Fruit fly (Drosophila melanogaster) Kc167 (cell line): ENCODE measurements around the gene CG6041.
"Not testable (repeated sequence)": the region's sequence is repeated elsewhere in the genome, so short reads cannot be mapped to it uniquely, and the experiment has no call there.

Experiments
- Myc ChIP-seq: fragments of >200 bp; optimal IDR thresholded peaks from 2 replicates; lab custom pipeline; 2017; ENCODE audit warnings: missing external identifiers
- Sin3A ChIP-seq: fragments of >200 bp; optimal IDR thresholded peaks from 2 replicates; lab custom pipeline; 2018; ENCODE audit warnings: missing external identifiers
- h ChIP-seq: fragments of >200 bp; optimal IDR thresholded peaks from 3 replicates; lab custom pipeline; 2018; ENCODE audit warnings: missing external identifiers
- insv ChIP-seq: fragments of >200 bp; optimal IDR thresholded peaks from 3 replicates; lab custom pipeline; 2018; ENCODE audit warnings: missing external identifiers
- psq ChIP-seq: fragments of >200 bp; optimal IDR thresholded peaks from 2 replicates; lab custom pipeline; 2017; ENCODE audit warnings: missing external identifiers
- ttk ChIP-seq: sonication (Bioruptor generic); optimal IDR thresholded peaks from 2 replicates; lab custom pipeline; 2017; ENCODE audit warnings: missing external identifiers

CG6041 gene

DNA sequence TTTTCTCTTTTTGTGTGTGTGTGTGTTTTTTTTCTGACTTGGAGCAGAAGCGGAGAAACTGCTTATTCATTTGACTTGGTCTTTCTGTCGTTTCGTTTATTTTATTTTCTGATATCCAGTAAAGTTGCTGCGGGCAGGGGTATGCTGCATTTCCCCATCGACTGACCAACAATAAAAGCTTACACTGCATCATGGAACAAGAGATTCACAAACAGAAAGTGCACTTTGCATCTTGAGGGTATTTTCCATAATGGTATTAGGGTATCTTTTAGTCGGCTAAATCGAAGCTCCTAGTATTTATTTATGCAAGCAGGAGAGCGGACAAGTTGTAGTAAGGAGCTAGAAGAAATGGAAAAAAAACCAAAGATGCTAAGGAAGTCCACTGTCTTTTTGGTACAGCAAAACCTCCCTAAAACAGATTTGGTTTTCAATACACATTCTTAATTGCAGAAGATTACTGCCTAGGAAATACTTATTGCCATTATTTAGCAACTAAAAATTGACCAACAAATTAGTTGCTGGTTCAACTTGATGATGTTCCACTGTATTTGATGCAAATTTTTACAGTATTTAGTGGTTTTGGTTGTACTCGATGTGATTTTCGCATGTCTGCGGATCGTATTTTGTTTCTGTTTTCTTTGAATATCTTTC lies 15.5 kb upstream of the CG6041 start:
- no peak for TF ChIP-seq Sin3A
- no peak for TF ChIP-seq Myc (lab: Kevin White, UChicago)
- TF ChIP-seq insv (lab: Kevin White, UChicago), result no peak
- no peak for TF ChIP-seq h (lab: Kevin White, UChicago)
- no peak for TF ChIP-seq psq (lab: Kevin White, UChicago)
- TF ChIP-seq ttk, result no peak

DNA sequence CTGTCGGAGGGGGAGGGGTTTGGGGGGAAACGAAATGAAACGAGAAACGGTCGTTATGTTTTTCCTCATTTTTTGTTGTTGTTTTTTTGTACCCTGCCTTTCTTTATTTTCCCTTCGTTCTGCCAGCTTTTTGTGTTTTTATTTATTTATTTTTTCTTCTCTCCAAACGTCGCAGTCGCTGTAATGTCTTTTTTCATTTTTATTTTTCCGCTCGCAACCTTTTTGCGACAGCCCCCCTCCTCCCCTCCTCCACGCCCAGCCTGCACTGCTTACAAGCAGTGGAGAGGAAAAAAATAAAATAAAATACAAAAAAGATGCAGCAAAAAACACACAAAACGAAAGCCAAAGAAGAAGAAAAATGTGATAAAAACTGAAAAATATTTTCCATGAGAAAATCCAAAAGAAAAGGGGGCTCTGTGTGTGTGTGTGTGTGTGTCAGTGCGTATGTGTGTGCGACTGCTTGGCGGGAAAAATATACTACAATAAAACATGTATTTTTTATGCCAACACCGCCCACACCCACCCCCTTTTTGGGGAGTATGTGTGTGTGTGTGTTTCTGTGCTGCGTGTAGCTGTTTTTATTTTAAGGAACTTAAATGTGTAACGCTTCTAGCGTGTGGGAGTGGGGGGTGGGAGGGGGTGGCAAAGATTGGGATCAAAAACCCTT lies 12.8 kb upstream of the CG6041 start:
- TF ChIP-seq Myc (lab: Kevin White, UChicago) (no peak), h (lab: Kevin White, UChicago) (no peak), Sin3A (no peak), psq (lab: Kevin White, UChicago) (no peak)

DNA sequence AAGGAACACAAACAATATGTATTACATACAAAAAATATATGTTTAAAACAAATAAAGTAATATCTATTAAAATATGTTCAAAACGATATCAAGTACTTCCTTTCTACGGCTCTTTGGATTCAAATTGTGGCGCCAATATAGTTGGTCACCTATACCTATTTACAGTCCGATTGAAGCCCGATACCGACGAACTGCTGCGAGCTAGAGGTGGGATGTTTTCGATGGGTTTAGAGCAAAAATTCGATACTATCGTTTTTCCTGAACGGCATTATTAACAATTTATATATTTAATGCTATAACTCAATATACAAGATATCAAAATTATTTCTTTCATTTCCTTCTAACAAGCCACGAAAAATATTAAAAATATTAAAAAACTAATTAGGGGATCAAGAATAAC lies 6.1 kb upstream of the CG6041 start:
- TF ChIP-seq Sin3A, result no peak
- no peak for TF ChIP-seq psq (lab: Kevin White, UChicago)
- no peak for TF ChIP-seq ttk
- no peak for TF ChIP-seq h (lab: Kevin White, UChicago)
- no peak for TF ChIP-seq Myc (lab: Kevin White, UChicago)
- no peak for TF ChIP-seq insv (lab: Kevin White, UChicago)

DNA sequence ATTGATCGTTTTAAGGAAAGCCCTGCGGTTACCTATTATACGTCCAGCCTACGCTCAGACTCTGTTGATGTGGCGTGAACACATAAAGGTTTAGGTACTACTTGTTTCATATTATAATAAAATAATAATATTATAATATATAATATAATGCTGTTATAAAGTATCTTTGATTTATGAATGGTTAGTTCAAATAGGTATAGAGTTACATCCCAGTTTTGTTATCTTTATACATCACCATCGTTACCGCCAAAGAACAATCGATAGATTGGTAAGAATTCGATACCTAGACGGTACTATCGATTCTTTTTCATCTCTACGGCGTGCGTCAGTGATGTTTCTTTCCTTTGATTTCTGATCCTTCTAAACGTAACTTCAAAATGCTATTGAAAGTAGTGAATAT lies 5.7 kb upstream of the CG6041 start, which contains the start of gene CG12728:
Gene CG12728 (plus strand): TSS at position 301 of the 400 bp plus-strand sequence.
- TF ChIP-seq Sin3A; psq (lab: Kevin White, UChicago); insv (lab: Kevin White, UChicago): not testable (repeated sequence)

DNA sequence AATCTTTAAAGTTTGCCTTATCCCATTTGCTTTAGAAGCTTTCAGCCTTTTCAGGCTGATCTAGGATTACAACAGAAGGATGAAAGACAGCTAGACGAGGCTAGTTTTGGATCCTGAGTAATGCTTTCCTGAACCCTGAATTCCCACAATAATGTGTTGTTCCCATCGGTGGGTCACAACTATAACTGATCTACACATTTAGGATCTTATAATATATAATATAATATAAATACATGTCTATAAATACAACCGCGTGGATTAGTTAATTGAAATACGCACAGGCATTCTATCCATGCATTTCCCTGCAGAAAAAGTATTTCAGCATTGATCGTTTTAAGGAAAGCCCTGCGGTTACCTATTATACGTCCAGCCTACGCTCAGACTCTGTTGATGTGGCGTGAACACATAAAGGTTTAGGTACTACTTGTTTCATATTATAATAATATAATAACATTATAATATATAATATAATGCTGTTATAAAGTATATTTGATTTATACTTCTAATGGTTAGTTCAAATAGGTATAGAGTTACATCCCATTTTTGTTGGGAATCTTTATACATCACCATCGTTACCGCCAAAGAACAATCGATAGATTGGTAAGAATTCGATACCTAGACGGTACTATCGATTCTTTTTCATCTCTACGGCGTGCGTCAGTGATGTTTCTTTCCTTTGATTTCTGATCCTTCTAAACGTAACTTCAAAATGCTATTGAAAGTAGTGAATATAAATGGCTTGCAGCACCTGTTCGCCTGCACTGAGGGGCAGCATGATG lies 2.7 kb upstream of the CG6041 start, which contains the start of gene CG32756:
Gene CG32756 (plus strand): TSS at position 631 of the 779 bp plus-strand sequence.
- TF ChIP-seq Myc (lab: Kevin White, UChicago); psq (lab: Kevin White, UChicago); ttk: not testable (repeated sequence)

DNA sequence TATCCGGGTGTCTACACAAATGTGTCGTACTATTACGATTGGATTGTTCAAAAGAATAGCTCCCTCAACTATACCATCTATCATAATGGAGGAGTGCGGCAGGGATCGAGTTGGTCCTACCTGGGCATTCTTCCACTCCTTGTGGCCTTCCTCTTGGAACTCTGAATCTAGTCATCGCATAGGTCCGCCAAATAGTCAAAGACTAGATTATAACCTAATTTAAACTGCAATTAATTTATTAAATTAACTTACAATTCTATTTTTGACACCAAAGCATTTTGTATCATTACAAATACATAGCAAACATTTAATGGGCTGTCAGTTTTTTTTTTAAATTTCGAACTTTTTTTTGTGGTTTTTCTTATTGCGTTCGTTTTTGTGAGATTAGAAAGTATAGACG lies 2.0 kb downstream of the CG6041 start, which contains the start of gene CG32755:
Gene CG32755 (plus strand): TSS at position 301 of the 400 bp plus-strand sequence.
- TF ChIP-seq psq (lab: Kevin White, UChicago) (no peak), Myc (lab: Kevin White, UChicago) (no peak), h (lab: Kevin White, UChicago) (no peak), insv (lab: Kevin White, UChicago) (no peak), Sin3A (no peak), ttk (no peak)

DNA sequence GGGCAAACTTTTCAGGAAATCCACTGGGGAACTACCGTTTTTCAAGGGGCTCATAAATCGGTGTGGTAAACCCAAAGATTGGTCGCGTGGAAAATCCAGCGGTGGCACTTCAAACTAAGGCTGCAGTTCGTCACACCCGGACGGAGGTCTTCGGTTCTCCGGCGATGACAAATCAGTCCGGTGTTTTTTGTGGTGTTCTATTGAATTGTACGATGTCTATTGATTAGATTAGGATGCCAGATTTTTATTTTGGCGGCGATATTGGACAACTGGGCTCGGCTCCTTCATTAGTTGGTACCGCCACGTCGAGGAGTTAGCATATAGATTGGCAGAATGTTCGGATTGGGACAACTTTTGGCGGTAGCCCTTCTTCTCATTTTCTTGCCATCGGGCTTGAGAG lies 4.3 kb downstream of the CG6041 start, which contains the start of gene CG6048:
Gene CG6048 (plus strand): TSS at position 301 of the 400 bp plus-strand sequence.
- TF ChIP-seq psq (lab: Kevin White, UChicago), result no peak
- no peak for TF ChIP-seq insv (lab: Kevin White, UChicago)
- TF ChIP-seq h (lab: Kevin White, UChicago), result no peak
- no peak for TF ChIP-seq Myc (lab: Kevin White, UChicago)
- TF ChIP-seq ttk, result no peak
- TF ChIP-seq Sin3A, result no peak

DNA sequence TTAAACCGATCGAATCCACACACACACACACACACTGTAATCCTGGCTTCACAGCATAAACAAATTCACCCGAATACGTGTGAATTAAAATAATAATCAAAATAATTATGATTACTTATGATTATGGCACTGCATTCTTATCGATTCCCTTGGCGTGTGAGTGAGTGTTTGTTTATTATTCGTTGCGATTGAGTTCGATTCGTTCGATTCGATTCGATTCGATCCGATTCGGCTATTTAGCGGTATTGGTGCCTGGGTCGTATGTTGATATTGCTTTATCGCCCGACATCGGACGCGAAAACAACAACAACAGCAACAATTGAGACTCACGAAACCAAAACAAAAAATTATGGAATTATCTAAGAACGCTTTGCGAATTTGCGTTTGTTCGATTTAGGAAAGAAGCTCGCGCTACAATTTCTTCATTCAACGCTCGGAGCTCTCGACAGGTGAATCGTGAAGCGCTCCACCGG lies 7.3 kb downstream of the CG6041 start, which contains the start of gene CG6067:
Gene CG6067 (plus strand): TSS at position 423 of the 473 bp plus-strand sequence.
- TF ChIP-seq Sin3A (no peak), h (lab: Kevin White, UChicago) (no peak), ttk (no peak), insv (lab: Kevin White, UChicago) (no peak), Myc (lab: Kevin White, UChicago) (no peak), psq (lab: Kevin White, UChicago) (no peak)

DNA sequence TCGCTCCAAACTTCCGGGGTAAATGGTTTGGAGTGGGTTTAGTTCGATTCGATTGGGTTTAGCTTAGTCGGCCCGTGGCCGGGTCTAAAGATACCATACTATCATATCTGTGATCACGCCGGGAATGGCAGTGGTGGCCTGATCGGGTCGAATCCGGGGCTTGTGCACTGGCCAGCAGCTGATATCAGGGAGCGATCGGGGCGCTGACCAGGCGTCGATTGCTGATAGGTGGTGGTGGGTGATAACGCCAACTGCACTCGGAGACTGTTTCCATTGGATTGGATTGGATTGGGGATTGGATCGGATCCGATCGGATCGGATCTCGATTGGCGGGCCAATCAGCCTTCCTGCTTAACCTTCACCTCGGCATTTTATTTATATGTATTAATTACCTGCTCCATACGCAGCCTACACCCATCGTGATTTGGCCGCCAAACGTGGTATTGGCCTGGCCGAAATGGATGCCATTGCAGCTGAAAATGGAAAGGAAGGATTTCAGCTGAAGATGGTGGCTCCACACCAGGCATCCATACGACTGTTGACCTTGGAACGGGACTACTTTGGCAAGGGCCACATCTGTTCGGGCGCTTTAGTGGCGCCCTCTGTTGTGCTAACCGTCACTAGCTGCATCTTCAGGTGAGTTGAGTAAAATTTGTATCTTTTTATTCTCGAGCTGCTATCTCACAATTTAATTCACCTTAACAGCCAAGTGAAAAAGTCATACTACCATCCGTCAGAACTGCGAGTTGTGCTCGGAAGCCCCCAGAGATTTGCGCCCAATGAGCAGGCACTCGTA lies 8.9 kb downstream of the CG6041 start:
- TF ChIP-seq insv (lab: Kevin White, UChicago) (no peak), Sin3A (no peak), h (lab: Kevin White, UChicago) (no peak), psq (lab: Kevin White, UChicago) (no peak), ttk (no peak), Myc (lab: Kevin White, UChicago) (no peak)

DNA sequence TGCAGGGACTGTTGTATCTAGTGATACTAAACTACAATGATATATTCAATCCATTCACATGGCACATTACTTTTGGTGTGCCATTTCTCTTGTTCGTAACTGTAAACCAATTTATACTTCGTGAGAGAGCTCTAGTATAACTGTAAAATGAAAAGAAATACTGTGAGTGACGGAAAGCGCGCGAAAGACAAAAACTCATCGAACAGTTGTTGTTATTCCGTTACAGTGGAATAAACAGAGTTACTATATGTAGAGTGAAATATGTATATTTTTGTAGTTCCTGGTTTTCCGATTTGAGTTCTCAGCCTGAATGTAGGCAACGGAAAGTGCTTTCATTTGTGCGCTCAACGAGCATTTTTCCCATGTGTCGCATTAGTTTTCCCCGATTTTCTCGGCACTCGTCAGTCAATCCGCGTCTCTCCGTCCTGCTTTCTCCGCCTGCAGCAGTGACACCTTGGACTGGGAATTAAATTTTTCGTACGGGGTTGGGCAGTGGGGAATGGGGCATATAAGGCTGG lies 16.3 kb downstream of the CG6041 start:
- TF ChIP-seq ttk (no peak), Sin3A (no peak), Myc (lab: Kevin White, UChicago) (no peak), h (lab: Kevin White, UChicago) (no peak), insv (lab: Kevin White, UChicago) (no peak), psq (lab: Kevin White, UChicago) (no peak)
